Fruit fly (Drosophila melanogaster) whole organism, pupa: Measurements from ENCODE around the gene Acp63F.

Experiments
- CG10348 ChIP-seq: fragments of 200-800 bp; sonication (Bioruptor generic); IDR thresholded peaks from 2 replicates; pipeline ENCODE4 v1.3.6; 2022; ENCODE audit warnings: missing biosample characterization, missing genetic modification characterization
- CG13204 ChIP-seq: fragments of 200-800 bp; sonication (Bioruptor generic); optimal IDR thresholded peaks from 2 replicates; lab custom pipeline; 2018; ENCODE audit warnings: missing biosample characterization, mild to moderate bottlenecking, missing genetic modification characterization, moderate library complexity
- CG14655 ChIP-seq: fragments of 200-800 bp; sonication (Bioruptor generic); optimal IDR thresholded peaks from 3 replicates; lab custom pipeline; 2017; ENCODE audit warnings: mild to moderate bottlenecking, missing biosample characterization, missing genetic modification reagents, missing genetic modification characterization
- CG17806 ChIP-seq: fragments of 200-800 bp; sonication (Bioruptor generic); optimal IDR thresholded peaks from 2 replicates; lab custom pipeline; 2018; ENCODE audit warnings: missing biosample characterization, mild to moderate bottlenecking, missing genetic modification characterization, moderate library complexity
- CG32121 ChIP-seq: fragments of 200-800 bp; sonication (Bioruptor generic); IDR thresholded peaks from 2 replicates; pipeline ENCODE4 v1.3.6; 2022; ENCODE audit warnings: missing biosample characterization, missing genetic modification characterization
- CG4496 ChIP-seq: fragments of 200-800 bp; sonication (Bioruptor generic); IDR thresholded peaks from 3 replicates; pipeline ENCODE4 v1.3.6; 2022; ENCODE audit warnings: missing biosample characterization, missing genetic modification characterization
- CG9948 ChIP-seq: fragments of 200-800 bp; sonication (Bioruptor generic); optimal IDR thresholded peaks from 2 replicates; lab custom pipeline; 2018; ENCODE audit warnings: missing biosample characterization, mild to moderate bottlenecking, missing genetic modification characterization, moderate library complexity
- D1 ChIP-seq: fragments of 200-800 bp; sonication (Bioruptor generic); optimal IDR thresholded peaks from 2 replicates; lab custom pipeline; 2018; ENCODE audit warnings: missing biosample characterization, mild to moderate bottlenecking, missing genetic modification characterization, moderate library complexity
- EcR ChIP-seq: fragments of 200-800 bp; sonication (Bioruptor generic); optimal IDR thresholded peaks from 3 replicates; lab custom pipeline; 2019; ENCODE audit warnings: missing biosample characterization, missing genetic modification characterization, mild to moderate bottlenecking, moderate library complexity, missing genetic modification reagents
- Ets98B ChIP-seq: fragments of 200-800 bp; sonication (Bioruptor generic); IDR thresholded peaks from 2 replicates; pipeline ENCODE4 v1.3.6; 2022; ENCODE audit warnings: missing biosample characterization, missing genetic modification characterization
- fd96Ca ChIP-seq: fragments of 200-800 bp; sonication (Bioruptor generic); IDR thresholded peaks from 3 replicates; pipeline ENCODE4 v1.3.6; 2022; ENCODE audit warnings: missing biosample characterization, missing genetic modification characterization
- gl ChIP-seq: fragments of 200-800 bp; sonication (Bioruptor generic); optimal IDR thresholded peaks from 2 replicates; lab custom pipeline; 2018; ENCODE audit warnings: missing biosample characterization, mild to moderate bottlenecking, missing genetic modification characterization

DNA sequence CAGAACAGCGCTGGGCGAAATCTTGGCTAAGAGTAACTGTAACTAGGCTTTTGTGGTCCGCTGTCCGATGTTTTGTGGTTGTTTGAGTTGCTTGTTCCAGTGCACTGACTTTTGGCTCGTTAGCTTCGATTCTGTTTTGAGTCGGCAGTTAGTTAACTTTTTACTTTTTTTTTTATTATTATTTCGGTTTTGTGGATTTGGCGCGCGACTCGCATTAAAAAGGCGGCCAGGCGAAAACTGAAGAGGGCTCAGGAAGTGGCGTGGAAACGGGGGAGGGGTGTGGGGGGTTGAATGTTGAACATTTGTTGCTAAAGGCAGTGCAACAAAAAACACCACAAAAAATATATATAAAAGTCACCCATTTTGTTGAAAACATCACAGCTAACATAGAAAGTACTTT, 32.7 kb downstream of the Acp63F start:
- TF ChIP-seq CG13204 (GFP tag; lab: Kevin White, UChicago) (no peak), CG4496 (GFP tag; lab: Robert Waterston, UW) (no peak), CG14655 (GFP tag; lab: Kevin White, UChicago) (no peak), fd96Ca (GFP tag; lab: Robert Waterston, UW) (no peak), CG32121 (GFP tag; lab: Robert Waterston, UW) (no peak), CG17806 (tag; lab: Kevin White, UChicago) (no peak), CG10348 (GFP tag; lab: Robert Waterston, UW) (no peak), EcR (no peak), Ets98B (GFP tag; lab: Robert Waterston, UW) (no peak), CG9948 (tag; lab: Kevin White, UChicago) (no peak), D1 (tag; lab: Kevin White, UChicago) (no peak), gl (tag; lab: Kevin White, UChicago) (no peak)
